Worm (Caenorhabditis elegans) whole organism, L3 larva: Measurements from ENCODE around the gene C37H5.5.
A peak's percentile ranks its signal among the peaks of the same experiment; 100 is the strongest.

Source experiments
- R02D3.7 ChIP-seq: fragments of 150-350 bp; optimal IDR thresholded peaks from 2 replicates; lab custom pipeline; 2014; ENCODE audit warnings: missing biosample characterization, missing genetic modification characterization
- aly-2 ChIP-seq: fragments of 150-350 bp; optimal IDR thresholded peaks from 2 replicates; lab custom pipeline; 2014; ENCODE audit warnings: missing biosample characterization, missing genetic modification characterization
- ama-1 ChIP-seq: fragments of 150-350 bp; optimal IDR thresholded peaks from 2 replicates; lab custom pipeline; 2018
- ceh-28 ChIP-seq: fragments of 150-350 bp; optimal IDR thresholded peaks from 2 replicates; lab custom pipeline; 2014; ENCODE audit warnings: missing biosample characterization, missing genetic modification reagents, missing genetic modification characterization
- ceh-82 ChIP-seq: fragments of 150-350 bp; optimal IDR thresholded peaks from 2 replicates; lab custom pipeline; 2014; ENCODE audit warnings: missing biosample characterization, missing genetic modification characterization
- ceh-9 ChIP-seq: sonication (generic microtip); optimal IDR thresholded peaks from 2 replicates; lab custom pipeline; 2018; ENCODE audit warnings: missing biosample characterization, missing genetic modification characterization
- daf-12 ChIP-seq: fragments of 150-350 bp; optimal IDR thresholded peaks from 2 replicates; lab custom pipeline; 2014; ENCODE audit warnings: missing biosample characterization, missing genetic modification reagents, missing genetic modification characterization
- egl-27 ChIP-seq: sonication (generic microtip); optimal IDR thresholded peaks from 4 replicates; lab custom pipeline; 2017; ENCODE audit warnings: missing biosample characterization, missing genetic modification reagents, missing genetic modification characterization
- elt-2 ChIP-seq: sonication (generic microtip); optimal IDR thresholded peaks from 2 replicates; lab custom pipeline; 2016; ENCODE audit warnings: missing genetic modification reagents, mild to moderate bottlenecking, missing genetic modification characterization, missing compliant biosample characterization
- elt-3 ChIP-seq, 3 experiments: fragments of 150-350 bp in 1 of 3; sonication (generic microtip) in 2 of 3; optimal IDR thresholded peaks; 2 replicates in 2 of 3; 4 replicates in 1 of 3; lab custom pipeline; 2014 to 2017; ENCODE audit warnings: missing biosample characterization in 3 of 3, missing genetic modification characterization in 3 of 3
- eor-1 ChIP-seq, 2 experiments: fragments of 150-350 bp; optimal IDR thresholded peaks; 2 replicates each; lab custom pipeline; 2014 to 2018; ENCODE audit warnings: missing biosample characterization in 2 of 2, missing genetic modification characterization in 2 of 2
- fkh-10 ChIP-seq: sonication (generic microtip); optimal IDR thresholded peaks from 2 replicates; lab custom pipeline; 2017; ENCODE audit warnings: missing biosample characterization, missing genetic modification reagents, missing genetic modification characterization
- fkh-2 ChIP-seq: fragments of 150-350 bp; optimal IDR thresholded peaks from 2 replicates; lab custom pipeline; 2014; ENCODE audit warnings: missing biosample characterization, missing genetic modification reagents, missing genetic modification characterization
- jun-1 ChIP-seq: fragments of 150-350 bp; optimal IDR thresholded peaks from 2 replicates; lab custom pipeline; 2014; ENCODE audit warnings: missing biosample characterization, missing genetic modification reagents, missing genetic modification characterization
- lsy-12 ChIP-seq: sonication (generic microtip); optimal IDR thresholded peaks from 2 replicates; lab custom pipeline; 2016; ENCODE audit warnings: mild to moderate bottlenecking, missing genetic modification characterization, missing compliant biosample characterization
- mdl-1 ChIP-seq: fragments of 150-350 bp; optimal IDR thresholded peaks from 2 replicates; lab custom pipeline; 2014; ENCODE audit warnings: missing biosample characterization, missing genetic modification characterization
- mml-1 ChIP-seq: fragments of 150-350 bp; sonication (generic microtip); optimal IDR thresholded peaks from 3 replicates; lab custom pipeline; 2014; ENCODE audit warnings: missing biosample characterization, missing genetic modification characterization
- nfya-1 ChIP-seq: sonication (generic microtip); optimal IDR thresholded peaks from 2 replicates; lab custom pipeline; 2017; ENCODE audit warnings: missing genetic modification characterization, mild to moderate bottlenecking, missing compliant biosample characterization, antibody characterized with exemption, moderate library complexity; ENCODE audit not compliant: insufficient read depth
- nhr-11 ChIP-seq: fragments of 150-350 bp; optimal IDR thresholded peaks from 2 replicates; lab custom pipeline; 2014; ENCODE audit warnings: missing biosample characterization, missing genetic modification characterization
- nhr-237 ChIP-seq: fragments of 150-350 bp; optimal IDR thresholded peaks from 2 replicates; lab custom pipeline; 2014; ENCODE audit warnings: missing biosample characterization, missing genetic modification characterization
- nhr-28 ChIP-seq: fragments of 150-350 bp; optimal IDR thresholded peaks from 2 replicates; lab custom pipeline; 2014; ENCODE audit warnings: missing biosample characterization, missing genetic modification characterization
- nhr-43 ChIP-seq: sonication (generic microtip); optimal IDR thresholded peaks from 2 replicates; lab custom pipeline; 2016; ENCODE audit warnings: mild to moderate bottlenecking, missing genetic modification characterization, missing compliant biosample characterization; ENCODE audit not compliant: poor library complexity, severe bottlenecking
- nhr-67 ChIP-seq: fragments of 150-350 bp; optimal IDR thresholded peaks from 2 replicates; lab custom pipeline; 2014; ENCODE audit warnings: missing biosample characterization, missing genetic modification characterization
- nhr-77 ChIP-seq: fragments of 150-350 bp; optimal IDR thresholded peaks from 2 replicates; lab custom pipeline; 2014; ENCODE audit warnings: missing biosample characterization, missing genetic modification characterization
- pha-4 ChIP-seq: fragments of 150-350 bp; optimal IDR thresholded peaks from 2 replicates; lab custom pipeline; 2014; ENCODE audit warnings: missing biosample characterization, missing genetic modification reagents, missing genetic modification characterization
- pqm-1 ChIP-seq: fragments of 150-350 bp; optimal IDR thresholded peaks from 2 replicates; lab custom pipeline; 2017; ENCODE audit warnings: missing biosample characterization, missing genetic modification characterization, inconsistent platforms
- sea-2 ChIP-seq: fragments of 150-350 bp; sonication (generic microtip); optimal IDR thresholded peaks from 4 replicates; lab custom pipeline; 2014; ENCODE audit warnings: missing biosample characterization, missing genetic modification reagents, missing genetic modification characterization
- skn-1 ChIP-seq: fragments of 150-350 bp; optimal IDR thresholded peaks from 2 replicates; lab custom pipeline; 2014; ENCODE audit warnings: missing biosample characterization, missing genetic modification characterization
- snpc-4 ChIP-seq: fragments of 150-350 bp; optimal IDR thresholded peaks from 2 replicates; lab custom pipeline; 2014; ENCODE audit warnings: missing biosample characterization, missing genetic modification characterization
- tbx-2 ChIP-seq: sonication (generic microtip); optimal IDR thresholded peaks from 2 replicates; lab custom pipeline; 2016; ENCODE audit warnings: mild to moderate bottlenecking, missing genetic modification characterization, missing compliant biosample characterization
- unc-39 ChIP-seq: sonication (generic microtip); optimal IDR thresholded peaks from 4 replicates; lab custom pipeline; 2017; ENCODE audit warnings: missing biosample characterization, missing genetic modification characterization
- unc-62 ChIP-seq: fragments of 150-350 bp; sonication (generic microtip); optimal IDR thresholded peaks from 4 replicates; lab custom pipeline; 2014; ENCODE audit warnings: missing biosample characterization, missing genetic modification reagents, missing genetic modification characterization
- ztf-11 ChIP-seq: fragments of 150-350 bp; optimal IDR thresholded peaks from 2 replicates; lab custom pipeline; 2014; ENCODE audit warnings: missing biosample characterization, missing genetic modification characterization
- ztf-4 ChIP-seq: fragments of 150-350 bp; optimal IDR thresholded peaks from 2 replicates; lab custom pipeline; 2014; ENCODE audit warnings: missing biosample characterization, missing genetic modification characterization

The C37H5.5 gene

ce11 chrV:4788823-4789222 is 38.3 kb upstream of the C37H5.5 start, which contains the start of gene R02F11.10:
TSS of gene R02F11.10 (plus strand) at chrV:4789123.
- TF ChIP-seq aly-2 (tag; lab: Kevin White, UChicago) (no peak), ztf-11 (no peak)

ce11 chrV:4790368-4790767 is 36.8 kb upstream of the C37H5.5 start, which contains the start of gene R02F11.12:
TSS of gene R02F11.12 (plus strand) at chrV:4790668.
- TF ChIP-seq ama-1 (lab: Kevin White, UChicago) (no peak), ceh-82 (tag; lab: Kevin White, UChicago) (no peak), ceh-9 (tag; lab: Kevin White, UChicago) (no peak), nhr-237 (tag; lab: Kevin White, UChicago) (no peak), unc-39 (tag; lab: Kevin White, UChicago) (no peak), pqm-1 (tag; lab: Kevin White, UChicago) (no peak), nhr-28 (tag; lab: Kevin White, UChicago) (no peak), elt-3 (tag; optimal IDR thresholded peaks at IDR 0.05; lab: Kevin White, UChicago) (no peak), nfya-1 (tag; lab: Kevin White, UChicago) (no peak), egl-27 (tag; lab: Kevin White, UChicago) (no peak), nhr-77 (no peak), elt-2 (tag; lab: Kevin White, UChicago) (no peak)

- TF ChIP-seq daf-12 (tag; lab: Kevin White, UChicago) (no peak), tbx-2 (tag; lab: Kevin White, UChicago) (no peak), fkh-10 (GFP tag; lab: Kevin White, UChicago) (no peak), ceh-28 (no peak), eor-1 (tag; optimal IDR thresholded peaks at IDR 0.05; lab: Kevin White, UChicago) (no peak), elt-3 (tag; optimal IDR thresholded peaks at IDR 0.05; lab: Kevin White, UChicago) (no peak), ztf-11 (no peak), fkh-2 (tag; lab: Kevin White, UChicago) (no peak)
Observed at ce11 chrV:4791569-4791968, 35.6 kb upstream of the C37H5.5 start, which contains the start of gene R02F11.11. TSS of gene R02F11.11 (plus strand) at chrV:4791869.

- TF ChIP-seq mdl-1 (tag; lab: Kevin White, UChicago): no peak
- no peak for TF ChIP-seq nhr-43
- peak; percentile 45 for TF ChIP-seq nhr-11 (tag; lab: Kevin White, UChicago)
Observed at ce11 chrV:4794308-4794707, 32.9 kb upstream of the C37H5.5 start, which contains the start of gene R02F11.2. TSS of gene R02F11.2 (plus strand) at chrV:4794599.

ce11 chrV:4800794-4801193 is 26.4 kb upstream of the C37H5.5 start, which contains the start of gene R02F11.1:
TSS of gene R02F11.1 (plus strand) at chrV:4801094.
- TF ChIP-seq skn-1 (tag; lab: Kevin White, UChicago) (no peak), nfya-1 (tag; lab: Kevin White, UChicago) (no peak), tbx-2 (tag; lab: Kevin White, UChicago) (no peak), snpc-4 (tag; lab: Kevin White, UChicago) (no peak), jun-1 (tag; lab: Kevin White, UChicago) (no peak), pha-4 (tag; lab: Kevin White, UChicago) (no peak), mml-1 (tag; lab: Kevin White, UChicago) (no peak), mdl-1 (tag; lab: Kevin White, UChicago) (no peak), sea-2 (GFP tag; lab: Kevin White, UChicago) (no peak), ama-1 (lab: Kevin White, UChicago) (no peak), unc-62 (GFP tag; lab: Kevin White, UChicago) (no peak), R02D3.7 (tag; lab: Kevin White, UChicago) (no peak), nhr-67 (tag; lab: Kevin White, UChicago) (no peak), nhr-237 (tag; lab: Kevin White, UChicago) (no peak), nhr-11 (tag; lab: Kevin White, UChicago) (no peak), aly-2 (tag; lab: Kevin White, UChicago) (no peak), elt-2 (tag; lab: Kevin White, UChicago) (no peak), ztf-4 (tag; lab: Kevin White, UChicago) (no peak), lsy-12 (tag; lab: Kevin White, UChicago) (no peak)
